Fruit fly (Drosophila melanogaster) Kc167 (cell line): ENCODE data around the gene Pits.

Experiments
- Myc ChIP-seq: fragments of >200 bp; optimal IDR thresholded peaks from 2 replicates; lab custom pipeline; 2017; ENCODE audit warnings: missing external identifiers
- Sin3A ChIP-seq: fragments of >200 bp; optimal IDR thresholded peaks from 2 replicates; lab custom pipeline; 2018; ENCODE audit warnings: missing external identifiers
- h ChIP-seq: fragments of >200 bp; optimal IDR thresholded peaks from 3 replicates; lab custom pipeline; 2018; ENCODE audit warnings: missing external identifiers
- insv ChIP-seq: fragments of >200 bp; optimal IDR thresholded peaks from 3 replicates; lab custom pipeline; 2018; ENCODE audit warnings: missing external identifiers
- psq ChIP-seq: fragments of >200 bp; optimal IDR thresholded peaks from 2 replicates; lab custom pipeline; 2017; ENCODE audit warnings: missing external identifiers
- ttk ChIP-seq: sonication (Bioruptor generic); optimal IDR thresholded peaks from 2 replicates; lab custom pipeline; 2017; ENCODE audit warnings: missing external identifiers

dm6 chrX:12577722-12578121 lies 5.3 kb downstream of the Pits start:
- no peak for TF ChIP-seq h (lab: Kevin White, UChicago)
- TF ChIP-seq psq (lab: Kevin White, UChicago), result no peak
- TF ChIP-seq insv (lab: Kevin White, UChicago), result no peak
- TF ChIP-seq Myc (lab: Kevin White, UChicago), result no peak
- TF ChIP-seq ttk (lab: Kevin White, UChicago), result no peak
- TF ChIP-seq Sin3A (lab: Kevin White, UChicago), result no peak
